Worm (Caenorhabditis elegans): ENCODE measurements around the gene taf-7.2.

The taf-7.2 gene

DNA sequence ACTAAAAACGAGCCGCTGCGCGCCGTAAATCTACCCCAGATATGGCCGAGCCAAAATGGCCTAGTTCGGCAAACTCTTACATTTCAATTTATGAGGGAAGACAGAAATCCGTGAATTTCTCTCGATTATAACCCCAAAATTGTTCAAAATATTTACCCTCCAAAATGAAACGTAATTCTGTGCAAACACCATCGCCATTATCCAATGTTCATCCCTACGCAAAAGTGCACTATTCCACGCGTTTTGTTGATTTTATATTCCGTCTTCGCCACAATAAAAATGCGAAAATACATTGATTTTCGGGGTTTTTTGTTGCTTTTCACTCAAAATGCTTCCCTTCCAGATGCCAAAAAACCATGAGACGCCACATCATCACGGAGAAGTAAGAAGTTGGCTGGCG lies 38.0 kb upstream of the taf-7.2 start, which contains the start of gene hut-1 (continued):
- no peak for TF ChIP-seq ets-5 (GFP tag; IDR thresholded peaks at IDR 0.05)
- no peak for TF ChIP-seq unc-30 (tag; optimal IDR thresholded peaks at IDR 0.05)
- TF ChIP-seq nhr-71 (tag; optimal IDR thresholded peaks at IDR 0.05), result peak; percentile 64
- peak; percentile 79 to 89 (median 87) for TF ChIP-seq dpl-1 (GFP tag; optimal IDR thresholded peaks at IDR 0.05)
- no peak for TF ChIP-seq hlh-4 (tag; optimal IDR thresholded peaks at IDR 0.05)
- TF ChIP-seq fkh-10 (GFP tag; optimal IDR thresholded peaks at IDR 0.05), result no peak
- no peak for TF ChIP-seq sptf-1 (tag; optimal IDR thresholded peaks at IDR 0.05)
- no peak for TF ChIP-seq lin-14 (GFP tag; optimal IDR thresholded peaks at IDR 0.05)
- TF ChIP-seq snu-23 (GFP tag; optimal IDR thresholded peaks at IDR 0.05), result peak; percentile 72
- TF ChIP-seq lsy-2 (tag; optimal IDR thresholded peaks at IDR 0.05), result peak; percentile 64 to 80
- TF ChIP-seq unc-130 (tag; optimal IDR thresholded peaks at IDR 0.05), result peak; percentile 74
- peak; percentile 82 for TF ChIP-seq xbp-1 (tag; optimal IDR thresholded peaks at IDR 0.05)
- no peak for TF ChIP-seq C04F5.9 (tag; optimal IDR thresholded peaks at IDR 0.05)
- TF ChIP-seq nhr-47 (tag; optimal IDR thresholded peaks at IDR 0.05), result peak; percentile 46
- no peak for TF ChIP-seq nhr-84 (tag; optimal IDR thresholded peaks at IDR 0.05)
- no peak for TF ChIP-seq C34B4.2 (tag; optimal IDR thresholded peaks at IDR 0.05)
- TF ChIP-seq snpc-4 (tag; optimal IDR thresholded peaks at IDR 0.05), result no peak
- TF ChIP-seq pqm-1 (tag; optimal IDR thresholded peaks at IDR 0.05), result no peak
- TF ChIP-seq aly-2 (tag; optimal IDR thresholded peaks at IDR 0.05), result peak; percentile 14
- TF ChIP-seq ceh-63 (GFP tag; optimal IDR thresholded peaks at IDR 0.05), result no peak
- no peak for TF ChIP-seq elt-2 (tag; optimal IDR thresholded peaks at IDR 0.05)
- TF ChIP-seq dsc-1 (tag; optimal IDR thresholded peaks at IDR 0.05), result peak; percentile 4
- no peak for TF ChIP-seq nhr-237 (tag; optimal IDR thresholded peaks at IDR 0.05)
- TF ChIP-seq pax-3 (tag; optimal IDR thresholded peaks at IDR 0.05), result no peak
- no peak for TF ChIP-seq sup-37 (GFP tag; optimal IDR thresholded peaks at IDR 0.05)
- peak; percentile 82 to 93 for TF ChIP-seq lin-35 (GFP tag; optimal IDR thresholded peaks at IDR 0.05)
- no peak for TF ChIP-seq ces-1 (GFP tag; optimal IDR thresholded peaks at IDR 0.05)
- no peak for TF ChIP-seq fkh-8 (tag; optimal IDR thresholded peaks at IDR 0.05)
- no peak for TF ChIP-seq nhr-77 (tag; optimal IDR thresholded peaks at IDR 0.05)
- peak; percentile 72 for TF ChIP-seq C16A3.4 (tag; optimal IDR thresholded peaks at IDR 0.05)
- TF ChIP-seq F16B12.6 (tag; optimal IDR thresholded peaks at IDR 0.05), result peak; percentile 96
- peak; percentile 0 for TF ChIP-seq ama-1 (optimal IDR thresholded peaks at IDR 0.05)
- no peak for TF ChIP-seq nhr-90 (tag; optimal IDR thresholded peaks at IDR 0.05; ENCODE audit: poor library complexity)
- no peak for TF ChIP-seq nhr-19 (GFP tag; conservative IDR thresholded peaks at IDR 0.05)
- TF ChIP-seq pag-3 (tag; optimal IDR thresholded peaks at IDR 0.05; ENCODE audit: borderline replicate concordance, insufficient read depth), result no peak
- TF ChIP-seq fkh-4 (tag; optimal IDR thresholded peaks at IDR 0.05; ENCODE audit: borderline replicate concordance), result no peak
- TF ChIP-seq zip-4 (GFP tag; optimal IDR thresholded peaks at IDR 0.05), result no peak
- no peak for TF ChIP-seq nhr-28 (tag; optimal IDR thresholded peaks at IDR 0.05)
- TF ChIP-seq Y116A8C.19 (tag; optimal IDR thresholded peaks at IDR 0.05; ENCODE audit: borderline replicate concordance), result no peak
- no peak for TF ChIP-seq mab-9 (GFP tag; IDR thresholded peaks at IDR 0.05)
- no peak for TF ChIP-seq hlh-17 (GFP tag; optimal IDR thresholded peaks at IDR 0.05; ENCODE audit: borderline replicate concordance)
- no peak for TF ChIP-seq egl-13 (tag; optimal IDR thresholded peaks at IDR 0.05)
- no peak for TF ChIP-seq nhr-11 (tag; optimal IDR thresholded peaks at IDR 0.05)
- peak; percentile 54 for TF ChIP-seq rnt-1 (tag; optimal IDR thresholded peaks at IDR 0.05)
- TF ChIP-seq tlp-1 (tag; optimal IDR thresholded peaks at IDR 0.05), result no peak
- no peak for TF ChIP-seq nhr-85 (tag)
- no peak for TF ChIP-seq ceh-90 (tag; optimal IDR thresholded peaks at IDR 0.05)
- peak; percentile 29 for TF ChIP-seq mep-1 (tag; optimal IDR thresholded peaks at IDR 0.05)
- TF ChIP-seq fos-1 (tag; optimal IDR thresholded peaks at IDR 0.05), result no peak

Data from whole organism, L1 larva.